Worm (Caenorhabditis elegans) whole organism, L4 larva: ENCODE data around the gene srw-51.

Experiments used
- R02D3.7 ChIP-seq: fragments of 150-350 bp; sonication (generic microtip); optimal IDR thresholded peaks from 3 replicates; lab custom pipeline; 2014; ENCODE audit warnings: missing biosample characterization, missing genetic modification characterization
- T26A8.4 ChIP-seq: fragments of 200-800 bp; sonication (Bioruptor generic); IDR thresholded peaks from 2 replicates; pipeline ENCODE4 v1.3.6; 2022; ENCODE audit warnings: missing genetic modification characterization, missing compliant biosample characterization
- ZK337.2 ChIP-seq: fragments of 200-800 bp; sonication (Bioruptor generic); IDR thresholded peaks from 2 replicates; pipeline ENCODE4 v1.3.6; 2022; ENCODE audit warnings: missing genetic modification reagents, missing genetic modification characterization, missing compliant biosample characterization
- aha-1 ChIP-seq: fragments of 150-350 bp; peaks from one replicate; lab custom pipeline; 2014; ENCODE audit warnings: missing biosample characterization, missing genetic modification characterization
- arid-1 ChIP-seq: fragments of 200-800 bp; sonication (Bioruptor generic); conservative IDR thresholded peaks from 2 replicates; pipeline ENCODE4 v1.3.6; 2022; ENCODE audit warnings: missing genetic modification reagents, missing genetic modification characterization, missing compliant biosample characterization
- ceh-44 ChIP-seq: fragments of 200-800 bp; sonication (Bioruptor generic); IDR thresholded peaks from 2 replicates; pipeline ENCODE4 v1.3.6; 2022; ENCODE audit warnings: missing genetic modification reagents, missing genetic modification characterization, missing compliant biosample characterization
- ceh-62 ChIP-seq: sonication (generic microtip); optimal IDR thresholded peaks from 2 replicates; lab custom pipeline; 2017; ENCODE audit warnings: missing biosample characterization, missing genetic modification characterization
- ces-1 ChIP-seq: fragments of 150-350 bp; sonication (generic microtip); optimal IDR thresholded peaks from 4 replicates; lab custom pipeline; 2014; ENCODE audit warnings: missing biosample characterization, missing genetic modification reagents, missing genetic modification characterization
- cey-2 ChIP-seq: sonication (generic microtip); optimal IDR thresholded peaks from 3 replicates; lab custom pipeline; 2017; ENCODE audit warnings: missing genetic modification characterization, mild to moderate bottlenecking, missing compliant biosample characterization, antibody characterized with exemption, borderline replicate concordance; ENCODE audit not compliant: insufficient read depth
- ctbp-1 ChIP-seq: fragments of 200-800 bp; sonication (Bioruptor generic); IDR thresholded peaks from 2 replicates; pipeline ENCODE4 v1.3.6; 2022; ENCODE audit warnings: missing genetic modification reagents, missing genetic modification characterization, missing compliant biosample characterization
- daf-12 ChIP-seq: fragments of 150-350 bp; optimal IDR thresholded peaks from 2 replicates; lab custom pipeline; 2014; ENCODE audit warnings: missing biosample characterization, missing genetic modification reagents, missing genetic modification characterization
- daf-19 ChIP-seq: fragments of 200-800 bp; sonication (Bioruptor generic); conservative IDR thresholded peaks from 2 replicates; pipeline ENCODE4 v1.3.6; 2022; ENCODE audit warnings: missing genetic modification characterization, missing compliant biosample characterization
- dpl-1 ChIP-seq: fragments of 150-350 bp; optimal IDR thresholded peaks from 2 replicates; lab custom pipeline; 2014; ENCODE audit warnings: missing biosample characterization, missing genetic modification reagents, missing genetic modification characterization
- dve-1 ChIP-seq: sonication (generic microtip); optimal IDR thresholded peaks from 2 replicates; lab custom pipeline; 2017; ENCODE audit warnings: antibody characterized with exemption, mild to moderate bottlenecking, missing genetic modification characterization, missing compliant biosample characterization; ENCODE audit not compliant: insufficient read depth
- egl-43 ChIP-seq: fragments of 200-800 bp; sonication (Bioruptor generic); IDR thresholded peaks from 2 replicates; pipeline ENCODE4 v1.3.6; 2022; ENCODE audit warnings: missing genetic modification reagents, missing genetic modification characterization, missing compliant biosample characterization
- hif-1 ChIP-seq, 2 experiments: sonication (generic microtip); optimal IDR thresholded peaks; 2 replicates each; lab custom pipeline; 2016 to 2017; ENCODE audit warnings: missing compliant biosample characterization in 2 of 2, missing genetic modification characterization in 2 of 2, missing genetic modification reagents in 2 of 2, missing genotype in 2 of 2, mild to moderate bottlenecking in 1 of 2
- hlh-11 ChIP-seq: fragments of 200-800 bp; sonication (Bioruptor generic); optimal IDR thresholded peaks from 2 replicates; lab custom pipeline; 2018; ENCODE audit warnings: mild to moderate bottlenecking, missing genetic modification characterization, missing compliant biosample characterization
- lin-13 ChIP-seq: fragments of 150-350 bp; optimal IDR thresholded peaks from 2 replicates; lab custom pipeline; 2014; ENCODE audit warnings: missing biosample characterization, missing genetic modification reagents, missing genetic modification characterization
- lin-38 ChIP-seq: fragments of 200-800 bp; sonication (Bioruptor generic); IDR thresholded peaks from 2 replicates; pipeline ENCODE4 v1.3.6; 2022; ENCODE audit warnings: missing genetic modification reagents, missing genetic modification characterization, missing compliant biosample characterization
- lin-39 ChIP-seq: fragments of 150-350 bp; optimal IDR thresholded peaks from 2 replicates; lab custom pipeline; 2014; ENCODE audit warnings: missing biosample characterization, missing genetic modification reagents, missing genetic modification characterization
- lir-3 ChIP-seq: sonication (generic microtip); optimal IDR thresholded peaks from 2 replicates; lab custom pipeline; 2016; ENCODE audit warnings: mild to moderate bottlenecking, missing genetic modification characterization, missing compliant biosample characterization
- lsy-2 ChIP-seq, 2 experiments: fragments of 150-350 bp in 1 of 2; sonication (generic microtip) in 1 of 2; optimal IDR thresholded peaks; 2 replicates each; lab custom pipeline; 2014 to 2017; ENCODE audit warnings: missing biosample characterization in 2 of 2, missing genetic modification characterization in 2 of 2
- madf-5 ChIP-seq, 2 experiments: fragments of 200-800 bp; sonication (Bioruptor generic); IDR thresholded peaks; 2 replicates each; pipeline ENCODE4 v1.3.6; 2022; ENCODE audit warnings: missing compliant biosample characterization in 2 of 2, missing genetic modification characterization in 2 of 2
- madf-9 ChIP-seq: fragments of 200-800 bp; sonication (Bioruptor generic); conservative IDR thresholded peaks from 2 replicates; pipeline ENCODE4 v1.3.6; 2022; ENCODE audit warnings: missing genetic modification reagents, missing genetic modification characterization, missing compliant biosample characterization
- nhr-237 ChIP-seq: sonication (generic microtip); optimal IDR thresholded peaks from 2 replicates; lab custom pipeline; 2017; ENCODE audit warnings: missing biosample characterization, missing genetic modification characterization
- nhr-25 ChIP-seq: sonication (generic microtip); optimal IDR thresholded peaks from 2 replicates; lab custom pipeline; 2017; ENCODE audit warnings: missing genetic modification characterization, mild to moderate bottlenecking, missing compliant biosample characterization, antibody characterized with exemption, moderate library complexity, borderline replicate concordance; ENCODE audit not compliant: insufficient read depth
- nhr-42 ChIP-seq: fragments of 200-800 bp; sonication (Bioruptor generic); IDR thresholded peaks from 2 replicates; pipeline ENCODE4 v1.3.6; 2022; ENCODE audit warnings: missing genetic modification characterization, missing compliant biosample characterization
- nhr-76 ChIP-seq: fragments of 150-350 bp; optimal IDR thresholded peaks from 2 replicates; lab custom pipeline; 2014; ENCODE audit warnings: missing biosample characterization, missing genetic modification characterization
- php-3 ChIP-seq: fragments of 200-800 bp; sonication (Bioruptor generic); IDR thresholded peaks from 2 replicates; pipeline ENCODE4 v1.3.6; 2022; ENCODE audit warnings: missing genetic modification reagents, missing genetic modification characterization, missing compliant biosample characterization
- skn-1 ChIP-seq: fragments of 150-350 bp; optimal IDR thresholded peaks from 2 replicates; lab custom pipeline; 2014; ENCODE audit warnings: missing biosample characterization, missing genetic modification characterization
- snpc-1.2 ChIP-seq: fragments of 200-800 bp; sonication (Bioruptor generic); IDR thresholded peaks from 2 replicates; pipeline ENCODE4 v1.3.6; 2022; ENCODE audit warnings: missing genetic modification reagents, missing genetic modification characterization, missing compliant biosample characterization
- spr-1 ChIP-seq: sonication (generic microtip); optimal IDR thresholded peaks from 2 replicates; lab custom pipeline; 2016; ENCODE audit warnings: mild to moderate bottlenecking, missing genetic modification characterization, missing compliant biosample characterization
- tag-97 ChIP-seq: fragments of 200-800 bp; sonication (Bioruptor generic); IDR thresholded peaks from 2 replicates; pipeline ENCODE4 v1.3.6; 2022; ENCODE audit warnings: missing genetic modification characterization, missing compliant biosample characterization
- unc-130 ChIP-seq: sonication (generic microtip); optimal IDR thresholded peaks from 2 replicates; lab custom pipeline; 2016; ENCODE audit warnings: missing genetic modification reagents, missing genetic modification characterization, missing compliant biosample characterization
- vab-7 ChIP-seq: fragments of 200-800 bp; sonication (Bioruptor generic); IDR thresholded peaks from 2 replicates; pipeline ENCODE4 v1.3.6; 2022; ENCODE audit warnings: missing genetic modification reagents, missing genetic modification characterization, missing compliant biosample characterization
- zag-1 ChIP-seq: fragments of 150-350 bp; optimal IDR thresholded peaks from 2 replicates; lab custom pipeline; 2014; ENCODE audit warnings: missing biosample characterization, missing genetic modification characterization
- zfp-2 ChIP-seq: sonication (generic microtip); optimal IDR thresholded peaks from 2 replicates; lab custom pipeline; 2016; ENCODE audit warnings: mild to moderate bottlenecking, missing genetic modification characterization, missing compliant biosample characterization
- zip-11 ChIP-seq: fragments of 200-800 bp; sonication (Bioruptor generic); IDR thresholded peaks from 2 replicates; pipeline ENCODE4 v1.3.6; 2022; ENCODE audit warnings: missing genetic modification characterization, missing compliant biosample characterization
- zip-2 ChIP-seq: fragments of 150-350 bp; optimal IDR thresholded peaks from 2 replicates; lab custom pipeline; 2014; ENCODE audit warnings: missing biosample characterization, missing genetic modification characterization
- ztf-7 ChIP-seq: fragments of 150-350 bp; optimal IDR thresholded peaks from 2 replicates; lab custom pipeline; 2014; ENCODE audit warnings: missing biosample characterization, missing genetic modification characterization

srw-51 gene

DNA sequence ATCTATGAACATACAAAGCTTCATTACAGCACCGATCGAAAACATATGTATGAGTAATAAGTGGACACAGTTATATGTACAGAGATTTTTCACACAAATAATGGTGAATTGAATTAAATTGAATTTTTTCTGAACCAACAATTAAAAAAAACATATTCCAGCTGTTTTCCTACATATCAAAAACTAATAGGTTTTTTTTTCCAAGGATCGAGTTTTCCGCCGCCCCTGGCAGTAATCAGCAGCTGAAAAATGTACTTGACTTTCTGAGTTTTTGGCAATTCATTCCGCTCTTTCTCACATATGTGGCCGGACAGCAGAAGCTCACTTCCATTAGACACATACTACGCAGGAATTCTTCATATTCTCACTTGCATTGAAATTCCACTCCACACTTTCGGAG lies 7.7 kb upstream of the srw-51 start, which contains the start of gene srh-174:
srh-174 (plus strand) TSS at position 301 of the 400 bp plus-strand sequence.
- TF ChIP-seq daf-19 (GFP tag; lab: Robert Waterston, UW), result no peak
- no peak for TF ChIP-seq ceh-44 (GFP tag; lab: Robert Waterston, UW)
- TF ChIP-seq daf-12, result no peak
- no peak for TF ChIP-seq lin-39 (tag; lab: Kevin White, UChicago)
- no peak for TF ChIP-seq aha-1
- no peak for TF ChIP-seq spr-1 (tag; lab: Kevin White, UChicago)
- TF ChIP-seq lsy-2 (tag; optimal IDR thresholded peaks at IDR 0.05; lab: Kevin White, UChicago), result no peak
- no peak for TF ChIP-seq nhr-237 (tag; lab: Kevin White, UChicago)
- TF ChIP-seq, all 104 proteins: peak for 0

DNA sequence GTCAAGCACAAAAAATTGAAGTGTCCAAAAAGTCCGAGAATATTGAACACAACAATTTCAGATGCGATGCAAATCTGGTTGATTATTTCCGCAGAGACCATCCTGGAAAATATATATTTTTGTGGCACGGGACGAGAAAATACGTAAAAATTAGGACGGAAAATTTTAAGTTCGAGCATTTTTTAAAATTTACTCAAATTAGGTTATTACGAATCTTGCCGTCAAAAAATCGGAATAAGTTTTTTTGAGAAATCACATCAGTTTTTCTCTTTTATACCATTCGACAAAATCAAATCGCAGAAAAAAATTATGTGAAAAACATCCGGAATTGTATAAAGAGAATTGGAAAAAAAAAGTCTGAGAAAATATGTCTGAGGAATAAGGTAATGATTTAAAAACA lies 7.2 kb upstream of the srw-51 start, which contains the start of gene srsx-1:
srsx-1 (minus strand) TSS at position 101 of the 400 bp plus-strand sequence.
- TF ChIP-seq zip-2 (tag; lab: Kevin White, UChicago) (no peak), tag-97 (GFP tag; lab: Robert Waterston, UW) (no peak), ZK337.2 (GFP tag; lab: Robert Waterston, UW) (no peak), snpc-1.2 (GFP tag; lab: Robert Waterston, UW) (no peak)

- TF ChIP-seq zfp-2 (tag; lab: Kevin White, UChicago), result no peak
- no peak for TF ChIP-seq vab-7
- TF ChIP-seq skn-1 (tag; lab: Kevin White, UChicago), result no peak
- no peak for TF ChIP-seq madf-9 (GFP tag; lab: Robert Waterston, UW)
- no peak for TF ChIP-seq zag-1 (tag; lab: Kevin White, UChicago)
- TF ChIP-seq madf-5 (GFP tag; IDR thresholded peaks at IDR 0.05; lab: Robert Waterston, UW), result no peak
- TF ChIP-seq ceh-62 (tag; lab: Kevin White, UChicago), result no peak
Measured at ce11 chrV:17173738-17174137, 3.0 kb upstream of the srw-51 start, which contains the start of gene srbc-25. Gene srbc-25 (plus strand): TSS chrV:17174038.

ce11 chrV:17171551-17171950 lies 829 bp upstream of the srw-51 start, which contains the start of gene srbc-26:
Gene srbc-26 (plus strand): TSS chrV:17171851.
- no peak for TF ChIP-seq ZK337.2 (GFP tag; lab: Robert Waterston, UW)
- TF ChIP-seq zip-11 (GFP tag; lab: Robert Waterston, UW), result no peak
- TF ChIP-seq dve-1 (tag; lab: Kevin White, UChicago), result no peak
- no peak for TF ChIP-seq php-3 (GFP tag; lab: Robert Waterston, UW)
- no peak for TF ChIP-seq nhr-76 (tag; lab: Kevin White, UChicago)
- no peak for TF ChIP-seq nhr-42 (GFP tag; lab: Robert Waterston, UW)
- TF ChIP-seq ctbp-1 (GFP tag; lab: Robert Waterston, UW), result no peak
- TF ChIP-seq daf-12, result no peak
- no peak for TF ChIP-seq lir-3 (tag; lab: Kevin White, UChicago)
- TF ChIP-seq ceh-62 (tag; lab: Kevin White, UChicago), result no peak
- no peak for TF ChIP-seq hlh-11 (tag; lab: Kevin White, UChicago)
- TF ChIP-seq hif-1 (tag; optimal IDR thresholded peaks at IDR 0.05; lab: Kevin White, UChicago), result no peak
- no peak for TF ChIP-seq cey-2 (tag; lab: Kevin White, UChicago)
- TF ChIP-seq ces-1, result no peak
- TF ChIP-seq aha-1, result no peak
- TF ChIP-seq unc-130 (GFP tag; lab: Kevin White, UChicago), result no peak
- TF ChIP-seq lin-13 (GFP tag; lab: Kevin White, UChicago), result no peak
- TF ChIP-seq R02D3.7 (tag; lab: Kevin White, UChicago), result no peak

DNA sequence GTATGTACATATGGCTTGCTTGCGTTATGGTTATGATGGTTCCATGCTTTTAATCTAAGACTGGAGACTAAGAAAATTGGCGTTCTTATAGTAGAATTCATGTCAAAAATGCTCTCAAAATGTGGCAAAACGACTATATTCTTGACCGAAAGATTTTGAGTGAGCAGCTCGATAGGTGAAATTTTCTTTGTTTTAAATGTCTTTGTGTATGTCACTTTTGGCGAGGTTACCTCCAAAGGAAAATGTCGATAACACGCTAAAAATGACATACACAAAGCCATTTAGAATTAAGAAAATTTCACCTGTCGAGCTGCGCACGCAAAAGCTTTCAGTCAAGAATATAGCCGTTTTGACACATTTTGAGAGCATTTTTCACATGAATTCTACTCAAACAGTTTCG lies 3.3 kb downstream of the srw-51 start, which contains the start of gene srz-66:
srz-66 (minus strand) TSS at position 101 of the 400 bp plus-strand sequence.
- TF ChIP-seq lin-38 (GFP tag; lab: Robert Waterston, UW) (no peak), arid-1 (GFP tag; lab: Robert Waterston, UW) (no peak), dpl-1 (GFP tag; lab: Kevin White, UChicago) (no peak), lin-39 (tag; lab: Kevin White, UChicago) (no peak), nhr-42 (GFP tag; lab: Robert Waterston, UW) (no peak), T26A8.4 (GFP tag; lab: Robert Waterston, UW) (no peak), egl-43 (GFP tag; lab: Robert Waterston, UW) (no peak), nhr-25 (no peak), ztf-7 (tag; lab: Kevin White, UChicago) (no peak), spr-1 (tag; lab: Kevin White, UChicago) (no peak), php-3 (GFP tag; lab: Robert Waterston, UW) (no peak), ces-1 (no peak)
